Fruit fly (Drosophila melanogaster): ENCODE measurements around the gene CG17375.

CG17375 gene

dm6 chr2L:6843434-6843833 lies 37.8 kb upstream of the CG17375 start:
- TF ChIP-seq fd59A (GFP tag; optimal IDR thresholded peaks at IDR 0.05), result no peak
- no peak for TF ChIP-seq Eip93F (GFP tag; optimal IDR thresholded peaks at IDR 0.05)
- no peak for TF ChIP-seq CG7368 (GFP tag; optimal IDR thresholded peaks at IDR 0.05)
- no peak for TF ChIP-seq eg (GFP tag; IDR thresholded peaks at IDR 0.05)
- no peak for TF ChIP-seq CG11762 (GFP tag; optimal IDR thresholded peaks at IDR 0.05; ENCODE audit: insufficient read depth)
- no peak for TF ChIP-seq ss (GFP tag; optimal IDR thresholded peaks at IDR 0.05)
- TF ChIP-seq lz (GFP tag; optimal IDR thresholded peaks at IDR 0.05), result no peak
- TF ChIP-seq CG3032 (tag; optimal IDR thresholded peaks at IDR 0.05), result no peak

dm6 chr2L:6841349-6841748 lies 35.8 kb upstream of the CG17375 start:
- TF ChIP-seq svp (GFP tag) (peak; percentile 39), achi (GFP tag; optimal IDR thresholded peaks at IDR 0.05) (peak; percentile 1), vri (GFP tag; optimal IDR thresholded peaks at IDR 0.05) (no peak), CG15336 (GFP tag; IDR thresholded peaks at IDR 0.05) (no peak), CG10669 (GFP tag; optimal IDR thresholded peaks at IDR 0.05) (peak; percentile 5), CG1621 (tag; optimal IDR thresholded peaks at IDR 0.05) (no peak), fkh (GFP tag; optimal IDR thresholded peaks at IDR 0.05) (peak; percentile 14), CG6808 (GFP tag; optimal IDR thresholded peaks at IDR 0.05) (peak; percentile 7), CG32006 (GFP tag; optimal IDR thresholded peaks at IDR 0.05) (no peak), fd59A (GFP tag; optimal IDR thresholded peaks at IDR 0.05) (no peak), spab (GFP tag; optimal IDR thresholded peaks at IDR 0.05) (peak; percentile 2), CG31627 (GFP tag; optimal IDR thresholded peaks at IDR 0.05) (peak; percentile 22), CG6792 (GFP tag; optimal IDR thresholded peaks at IDR 0.05) (peak; percentile 10), Hr39 (GFP tag; optimal IDR thresholded peaks at IDR 0.05) (peak; percentile 25), CG10631 (GFP tag; optimal IDR thresholded peaks at IDR 0.05) (peak; percentile 3), Met (GFP tag; optimal IDR thresholded peaks at IDR 0.05) (peak; percentile 52), CG3919 (GFP tag; optimal IDR thresholded peaks at IDR 0.05) (peak; percentile 4), CG6276 (GFP tag; optimal IDR thresholded peaks at IDR 0.05) (no peak)

- TF ChIP-seq CG11762 (GFP tag; optimal IDR thresholded peaks at IDR 0.05; ENCODE audit: insufficient read depth) (no peak), dsx (GFP tag; optimal IDR thresholded peaks at IDR 0.05; ENCODE audit: poor library complexity, severe bottlenecking) (no peak), CG34406 (GFP tag; optimal IDR thresholded peaks at IDR 0.05) (no peak), Lpt (GFP tag; optimal IDR thresholded peaks at IDR 0.05) (no peak), Hr38 (GFP tag; optimal IDR thresholded peaks at IDR 0.05) (no peak), Hr39 (GFP tag; optimal IDR thresholded peaks at IDR 0.05) (no peak), fd85E (GFP tag; optimal IDR thresholded peaks at IDR 0.05) (no peak), fkh (GFP tag; optimal IDR thresholded peaks at IDR 0.05) (no peak), Hr4 (GFP tag; optimal IDR thresholded peaks at IDR 0.05) (no peak), CG32006 (GFP tag; optimal IDR thresholded peaks at IDR 0.05) (no peak), CG6163 (GFP tag; IDR thresholded peaks at IDR 0.05) (no peak), topi (GFP tag; optimal IDR thresholded peaks at IDR 0.05) (no peak), fd59A (GFP tag; optimal IDR thresholded peaks at IDR 0.05) (no peak), CG6792 (GFP tag; optimal IDR thresholded peaks at IDR 0.05) (no peak), CG10669 (GFP tag; optimal IDR thresholded peaks at IDR 0.05) (no peak), esn (GFP tag; optimal IDR thresholded peaks at IDR 0.05) (no peak), CG15336 (GFP tag; IDR thresholded peaks at IDR 0.05) (no peak), eg (GFP tag; IDR thresholded peaks at IDR 0.05) (no peak), vri (GFP tag; optimal IDR thresholded peaks at IDR 0.05) (no peak), Smox (GFP tag; optimal IDR thresholded peaks at IDR 0.05) (no peak)
Measured at dm6 chr2L:6837829-6838228, 32.2 kb upstream of the CG17375 start.

dm6 chr2L:6836114-6836513 lies 30.5 kb upstream of the CG17375 start:
- TF ChIP-seq spab (GFP tag; optimal IDR thresholded peaks at IDR 0.05) (no peak), CG6163 (GFP tag; IDR thresholded peaks at IDR 0.05) (no peak)

All from whole organism, prepupa.